Worm (Caenorhabditis elegans) whole organism, young adult: ENCODE results near the gene C14B1.12.

Source experiments
- B0035.1 ChIP-seq: sonication (generic microtip); optimal IDR thresholded peaks from 2 replicates; lab custom pipeline; 2016; ENCODE audit warnings: missing genetic modification characterization, mild to moderate bottlenecking, missing compliant biosample characterization, missing genotype, missing genetic modification reagents
- B0336.3 ChIP-seq: fragments of 200-800 bp; sonication (Bioruptor generic); IDR thresholded peaks from 2 replicates; pipeline ENCODE4 v1.3.6; 2022; ENCODE audit warnings: missing genetic modification characterization, missing compliant biosample characterization
- C06A6.2 ChIP-seq: fragments of 200-800 bp; sonication (Bioruptor generic); conservative IDR thresholded peaks from 2 replicates; pipeline ENCODE4 v1.3.6; 2022; ENCODE audit warnings: missing genetic modification characterization, missing compliant biosample characterization
- D2030.7 ChIP-seq: fragments of 200-800 bp; sonication (Bioruptor generic); IDR thresholded peaks from 2 replicates; pipeline ENCODE4 v1.3.6; 2022; ENCODE audit warnings: missing genetic modification reagents, missing genetic modification characterization, missing compliant biosample characterization
- F10E7.11 ChIP-seq: sonication (generic microtip); optimal IDR thresholded peaks from 2 replicates; lab custom pipeline; 2017; ENCODE audit warnings: mild to moderate bottlenecking, missing genetic modification characterization, moderate library complexity, missing compliant biosample characterization
- F39B2.1 ChIP-seq: fragments of 200-800 bp; sonication (Bioruptor generic); IDR thresholded peaks from 2 replicates; pipeline ENCODE4 v1.3.6; 2022; ENCODE audit warnings: missing genetic modification reagents, missing genetic modification characterization, missing compliant biosample characterization
- F52B5.7 ChIP-seq: sonication (generic microtip); optimal IDR thresholded peaks from 2 replicates; lab custom pipeline; 2016; ENCODE audit warnings: mild to moderate bottlenecking, missing genetic modification characterization, missing compliant biosample characterization
- F55B11.4 ChIP-seq: sonication (generic microtip); optimal IDR thresholded peaks from 2 replicates; lab custom pipeline; 2016; ENCODE audit warnings: missing compliant biosample characterization, missing genetic modification characterization, borderline replicate concordance; ENCODE audit not compliant: insufficient read depth
- F57A8.1 ChIP-seq: fragments of 200-800 bp; sonication (Bioruptor generic); optimal IDR thresholded peaks from 2 replicates; lab custom pipeline; 2018; ENCODE audit warnings: mild to moderate bottlenecking, missing genetic modification characterization, moderate library complexity, missing compliant biosample characterization
- K11D2.4 ChIP-seq: fragments of 200-800 bp; sonication (Bioruptor generic); IDR thresholded peaks from 2 replicates; pipeline ENCODE4 v1.3.6; 2022; ENCODE audit warnings: missing genetic modification reagents, missing genetic modification characterization, missing compliant biosample characterization
- T07F8.4 ChIP-seq: sonication (generic microtip); optimal IDR thresholded peaks from 2 replicates; lab custom pipeline; 2016; ENCODE audit warnings: mild to moderate bottlenecking, missing genetic modification characterization, moderate library complexity, missing compliant biosample characterization
- Y56A3A.18 ChIP-seq: fragments of 200-800 bp; sonication (Bioruptor generic); IDR thresholded peaks from 2 replicates; pipeline ENCODE4 v1.3.6; 2022; ENCODE audit warnings: missing genetic modification reagents, missing genetic modification characterization, missing compliant biosample characterization
- ZK185.1 ChIP-seq: sonication (generic microtip); optimal IDR thresholded peaks from 2 replicates; lab custom pipeline; 2016; ENCODE audit warnings: mild to moderate bottlenecking, missing genetic modification characterization, missing compliant biosample characterization; ENCODE audit not compliant: poor library complexity, severe bottlenecking
- aptf-3 ChIP-seq: fragments of 200-800 bp; sonication (Bioruptor generic); IDR thresholded peaks from 2 replicates; pipeline ENCODE4 v1.3.6; 2022; ENCODE audit warnings: missing genetic modification characterization, missing compliant biosample characterization
- atf-7 ChIP-seq: sonication (generic microtip); optimal IDR thresholded peaks from 2 replicates; lab custom pipeline; 2017; ENCODE audit warnings: mild to moderate bottlenecking, missing genetic modification characterization, missing compliant biosample characterization
- athp-1 ChIP-seq: sonication (generic microtip); optimal IDR thresholded peaks from 2 replicates; lab custom pipeline; 2017; ENCODE audit warnings: mild to moderate bottlenecking, missing genetic modification characterization, missing compliant biosample characterization
- attf-6 ChIP-seq: fragments of 200-800 bp; sonication (Bioruptor generic); IDR thresholded peaks from 2 replicates; pipeline ENCODE4 v1.3.6; 2022; ENCODE audit warnings: missing genetic modification reagents, missing genetic modification characterization, missing compliant biosample characterization
- ceh-79 ChIP-seq: sonication (generic microtip); optimal IDR thresholded peaks from 2 replicates; lab custom pipeline; 2017; ENCODE audit warnings: mild to moderate bottlenecking, missing genetic modification characterization, missing compliant biosample characterization
- dpff-1 ChIP-seq: sonication (generic microtip); optimal IDR thresholded peaks from 2 replicates; lab custom pipeline; 2017; ENCODE audit warnings: mild to moderate bottlenecking, missing genetic modification characterization, missing compliant biosample characterization
- efl-1 ChIP-seq: fragments of 150-350 bp; optimal IDR thresholded peaks from 2 replicates; lab custom pipeline; 2014; ENCODE audit warnings: missing biosample characterization, missing genetic modification reagents, missing genetic modification characterization
- egl-44 ChIP-seq: fragments of 200-800 bp; sonication (Bioruptor generic); IDR thresholded peaks from 2 replicates; pipeline ENCODE4 v1.3.6; 2022; ENCODE audit warnings: missing genetic modification reagents, missing genetic modification characterization, missing compliant biosample characterization
- egrh-3 ChIP-seq: fragments of 200-800 bp; sonication (Bioruptor generic); IDR thresholded peaks from 2 replicates; pipeline ENCODE4 v1.3.6; 2022; ENCODE audit warnings: missing genetic modification reagents, missing genetic modification characterization, missing compliant biosample characterization
- ekl-4 ChIP-seq: fragments of 200-800 bp; sonication (Bioruptor generic); IDR thresholded peaks from 2 replicates; pipeline ENCODE4 v1.3.6; 2022; ENCODE audit warnings: missing genetic modification reagents, missing genetic modification characterization, missing compliant biosample characterization
- gei-17 ChIP-seq: fragments of 200-800 bp; sonication (Bioruptor generic); optimal IDR thresholded peaks from 2 replicates; lab custom pipeline; 2018; ENCODE audit warnings: mild to moderate bottlenecking, missing genetic modification characterization, missing compliant biosample characterization
- hlh-12 ChIP-seq: sonication (generic microtip); optimal IDR thresholded peaks from 2 replicates; lab custom pipeline; 2016; ENCODE audit warnings: missing genetic modification characterization, missing compliant biosample characterization
- hlh-26 ChIP-seq: fragments of 200-800 bp; sonication (Bioruptor generic); conservative IDR thresholded peaks from 2 replicates; pipeline ENCODE4 v1.3.6; 2022; ENCODE audit warnings: missing genetic modification reagents, missing genetic modification characterization, missing compliant biosample characterization
- hmg-20 ChIP-seq: fragments of 200-800 bp; sonication (Bioruptor generic); IDR thresholded peaks from 2 replicates; pipeline ENCODE4 v1.3.6; 2022; ENCODE audit warnings: missing genetic modification reagents, missing genetic modification characterization, missing compliant biosample characterization
- lin-26 ChIP-seq: fragments of 200-800 bp; sonication (Bioruptor generic); IDR thresholded peaks from 2 replicates; pipeline ENCODE4 v1.3.6; 2022; ENCODE audit warnings: missing genetic modification reagents, missing genetic modification characterization, missing compliant biosample characterization
- mcd-1 ChIP-seq: fragments of 200-800 bp; sonication (Bioruptor generic); IDR thresholded peaks from 2 replicates; pipeline ENCODE4 v1.3.6; 2022; ENCODE audit warnings: missing genetic modification reagents, missing genetic modification characterization, missing compliant biosample characterization
- mel-28 ChIP-seq: sonication (generic microtip); optimal IDR thresholded peaks from 2 replicates; lab custom pipeline; 2016; ENCODE audit warnings: borderline replicate concordance, mild to moderate bottlenecking, missing genetic modification characterization, missing compliant biosample characterization
- nhr-179 ChIP-seq: sonication (generic microtip); optimal IDR thresholded peaks from 2 replicates; lab custom pipeline; 2016; ENCODE audit warnings: mild to moderate bottlenecking, missing genetic modification characterization, missing compliant biosample characterization
- nhr-80 ChIP-seq: sonication (generic microtip); optimal IDR thresholded peaks from 2 replicates; lab custom pipeline; 2016; ENCODE audit warnings: missing genetic modification characterization, missing compliant biosample characterization
- pbrm-1 ChIP-seq: fragments of 200-800 bp; sonication (Bioruptor generic); IDR thresholded peaks from 2 replicates; pipeline ENCODE4 v1.3.6; 2022; ENCODE audit warnings: missing genetic modification reagents, missing genetic modification characterization, missing compliant biosample characterization
- pha-4 ChIP-seq: fragments of 150-350 bp; sonication (generic microtip); optimal IDR thresholded peaks from 2 replicates; lab custom pipeline; 2014; ENCODE audit warnings: missing biosample characterization, missing genetic modification reagents, missing genetic modification characterization
- repo-1 ChIP-seq: sonication (generic microtip); optimal IDR thresholded peaks from 2 replicates; lab custom pipeline; 2017; ENCODE audit warnings: mild to moderate bottlenecking, missing genetic modification characterization, missing compliant biosample characterization
- snpc-1.1 ChIP-seq: sonication (generic microtip); optimal IDR thresholded peaks from 2 replicates; lab custom pipeline; 2017; ENCODE audit warnings: missing genetic modification characterization, mild to moderate bottlenecking, missing compliant biosample characterization, antibody characterized with exemption, moderate library complexity, missing genotype, missing genetic modification reagents; ENCODE audit not compliant: insufficient read depth
- snpc-1.3 ChIP-seq: sonication (generic microtip); optimal IDR thresholded peaks from 2 replicates; lab custom pipeline; 2017; ENCODE audit warnings: missing genetic modification characterization, mild to moderate bottlenecking, missing compliant biosample characterization, antibody characterized with exemption, moderate library complexity, missing genotype, missing genetic modification reagents; ENCODE audit not compliant: insufficient read depth
- snpc-3.4 ChIP-seq: sonication (generic microtip); optimal IDR thresholded peaks from 2 replicates; lab custom pipeline; 2017; ENCODE audit warnings: missing genetic modification characterization, mild to moderate bottlenecking, missing compliant biosample characterization, antibody characterized with exemption, moderate library complexity, missing genotype, missing genetic modification reagents
- sptf-2 ChIP-seq: fragments of 200-800 bp; sonication (Bioruptor generic); optimal IDR thresholded peaks from 2 replicates; lab custom pipeline; 2018; ENCODE audit warnings: mild to moderate bottlenecking, missing genetic modification characterization, missing compliant biosample characterization
- tbp1 ChIP-seq: fragments of 200-800 bp; sonication (Bioruptor generic); optimal IDR thresholded peaks from 2 replicates; lab custom pipeline; 2018; ENCODE audit warnings: mild to moderate bottlenecking, missing genetic modification characterization, missing compliant biosample characterization
- tbx-9 ChIP-seq: sonication (generic microtip); optimal IDR thresholded peaks from 2 replicates; lab custom pipeline; 2016; ENCODE audit warnings: borderline replicate concordance, missing genetic modification characterization, inconsistent platforms, missing compliant biosample characterization
- unc-130 ChIP-seq: sonication (generic microtip); optimal IDR thresholded peaks from 2 replicates; lab custom pipeline; 2016; ENCODE audit warnings: missing genetic modification reagents, missing genetic modification characterization, missing compliant biosample characterization
- unc-62 ChIP-seq: fragments of 150-350 bp; optimal IDR thresholded peaks from 2 replicates; lab custom pipeline; 2014; ENCODE audit warnings: missing biosample characterization, missing genetic modification reagents, missing genetic modification characterization
- zfh-2 ChIP-seq: fragments of 200-800 bp; sonication (Bioruptor generic); conservative IDR thresholded peaks from 2 replicates; pipeline ENCODE4 v1.3.6; 2022; ENCODE audit warnings: missing genetic modification reagents, missing genetic modification characterization, missing compliant biosample characterization
- ztf-18 ChIP-seq: sonication (generic microtip); optimal IDR thresholded peaks from 2 replicates; lab custom pipeline; 2016; ENCODE audit warnings: missing genotype, mild to moderate bottlenecking, missing genetic modification characterization, missing compliant biosample characterization
- ztf-3 ChIP-seq: fragments of 200-800 bp; sonication (Bioruptor generic); optimal IDR thresholded peaks from 2 replicates; lab custom pipeline; 2018; ENCODE audit warnings: mild to moderate bottlenecking, missing genetic modification characterization, missing compliant biosample characterization
- ztf-6 ChIP-seq: fragments of 200-800 bp; sonication (Bioruptor generic); IDR thresholded peaks from 2 replicates; pipeline ENCODE4 v1.3.6; 2022; ENCODE audit warnings: missing genetic modification reagents, missing genetic modification characterization, missing compliant biosample characterization

C14B1.12 gene

ce11 chrIII:3701411-3702310 is 23.1 kb downstream of the C14B1.12 start, which contains the start of the genes pdi-1 and C14B1.2:
pdi-1 (minus strand) TSS chrIII:3701461.
C14B1.2 (plus strand) TSS chrIII:3702260.
- TF ChIP-seq F57A8.1 (GFP tag; lab: Kevin White, UChicago), result no peak
- no peak for TF ChIP-seq hmg-20 (GFP tag; lab: Robert Waterston, UW)
- TF ChIP-seq aptf-3 (GFP tag; lab: Robert Waterston, UW), result no peak
- TF ChIP-seq attf-6 (GFP tag; lab: Robert Waterston, UW), result 0 out of 2 replicates have a peak, but pooled peaks have one; percentile 12
- no peak for TF ChIP-seq dpff-1 (tag; lab: Kevin White, UChicago)
- no peak for TF ChIP-seq Y56A3A.18 (GFP tag; lab: Robert Waterston, UW)
- no peak for TF ChIP-seq snpc-3.4
- TF ChIP-seq B0336.3 (GFP tag; lab: Robert Waterston, UW), result peak; percentile 43; the same call in 1 of the 2 replicates
- no peak for TF ChIP-seq snpc-1.1 (tag; lab: Kevin White, UChicago)
- TF ChIP-seq sptf-2 (GFP tag; lab: Kevin White, UChicago), result no peak
- TF ChIP-seq K11D2.4 (GFP tag; lab: Robert Waterston, UW), result no peak
- no peak for TF ChIP-seq snpc-1.3
- TF ChIP-seq egrh-3 (GFP tag; lab: Robert Waterston, UW), result no peak
- no peak for TF ChIP-seq F39B2.1 (GFP tag; lab: Robert Waterston, UW)
- no peak for TF ChIP-seq ztf-6 (GFP tag; lab: Robert Waterston, UW)
- TF ChIP-seq athp-1 (tag; lab: Kevin White, UChicago), result no peak
- TF ChIP-seq tbx-9 (tag; lab: Kevin White, UChicago), result no peak
- no peak for TF ChIP-seq F52B5.7
- TF ChIP-seq mcd-1 (GFP tag; lab: Robert Waterston, UW), result peak; percentile 52
- TF ChIP-seq lin-26 (GFP tag; lab: Robert Waterston, UW), result peak; percentile 53; the same call in 1 of the 2 replicates
- TF ChIP-seq nhr-179, result no peak
- no peak for TF ChIP-seq ekl-4
- TF ChIP-seq ceh-79 (tag; lab: Kevin White, UChicago), result no peak
- no peak for TF ChIP-seq unc-62 (GFP tag; lab: Kevin White, UChicago)
- no peak for TF ChIP-seq T07F8.4
- peak; percentile 18; the same call in 1 of the 2 replicates for TF ChIP-seq D2030.7 (GFP tag; lab: Robert Waterston, UW)
- no peak for TF ChIP-seq ZK185.1
- no peak for TF ChIP-seq ztf-3
- no peak for TF ChIP-seq repo-1 (tag; lab: Kevin White, UChicago)
- no peak for TF ChIP-seq egl-44 (GFP tag; lab: Robert Waterston, UW)
- no peak for TF ChIP-seq C06A6.2 (GFP tag; lab: Robert Waterston, UW)
- TF ChIP-seq zfh-2 (GFP tag; lab: Robert Waterston, UW), result peak; percentile 84
- peak; percentile 91 for TF ChIP-seq nhr-80
- TF ChIP-seq ztf-18 (tag; lab: Kevin White, UChicago), result peak; percentile 79
- no peak for TF ChIP-seq efl-1 (GFP tag; lab: Kevin White, UChicago)
- TF ChIP-seq pbrm-1, result no peak
- no peak for TF ChIP-seq atf-7 (tag; lab: Kevin White, UChicago)
- TF ChIP-seq tbp1 (GFP tag; lab: Kevin White, UChicago), result peak; percentile 6
- no peak for TF ChIP-seq hlh-12
- no peak for TF ChIP-seq F55B11.4
- TF ChIP-seq mel-28, result no peak
- TF ChIP-seq pha-4, result no peak
- no peak for TF ChIP-seq hlh-26 (GFP tag; lab: Robert Waterston, UW)
- no peak for TF ChIP-seq gei-17
- TF ChIP-seq unc-130 (GFP tag; lab: Kevin White, UChicago), result no peak
- TF ChIP-seq F10E7.11 (tag; lab: Kevin White, UChicago), result no peak
- TF ChIP-seq B0035.1 (tag; lab: Kevin White, UChicago), result no peak
